Worm (Caenorhabditis elegans) whole organism, L3 larva: Measurements from ENCODE around the gene math-10.

Experiments used
- ZK546.5 ChIP-seq: sonication (generic microtip); optimal IDR thresholded peaks from 2 replicates; lab custom pipeline; 2017; ENCODE audit warnings: missing biosample characterization, missing genetic modification characterization
- ama-1 ChIP-seq: fragments of 150-350 bp; optimal IDR thresholded peaks from 2 replicates; lab custom pipeline; 2018
- ceh-16 ChIP-seq: sonication (generic microtip); optimal IDR thresholded peaks from 2 replicates; lab custom pipeline; 2017; ENCODE audit warnings: missing biosample characterization, missing genetic modification characterization
- ceh-28 ChIP-seq: fragments of 150-350 bp; optimal IDR thresholded peaks from 2 replicates; lab custom pipeline; 2014; ENCODE audit warnings: missing biosample characterization, missing genetic modification reagents, missing genetic modification characterization
- ceh-82 ChIP-seq: fragments of 150-350 bp; optimal IDR thresholded peaks from 2 replicates; lab custom pipeline; 2014; ENCODE audit warnings: missing biosample characterization, missing genetic modification characterization
- ceh-9 ChIP-seq: sonication (generic microtip); optimal IDR thresholded peaks from 2 replicates; lab custom pipeline; 2018; ENCODE audit warnings: missing biosample characterization, missing genetic modification characterization
- daf-12 ChIP-seq: fragments of 150-350 bp; optimal IDR thresholded peaks from 2 replicates; lab custom pipeline; 2014; ENCODE audit warnings: missing biosample characterization, missing genetic modification reagents, missing genetic modification characterization
- egl-27 ChIP-seq: sonication (generic microtip); optimal IDR thresholded peaks from 4 replicates; lab custom pipeline; 2017; ENCODE audit warnings: missing biosample characterization, missing genetic modification reagents, missing genetic modification characterization
- elt-1 ChIP-seq: fragments of 150-350 bp; optimal IDR thresholded peaks from 2 replicates; lab custom pipeline; 2014; ENCODE audit warnings: missing biosample characterization, missing genetic modification characterization
- elt-2 ChIP-seq: sonication (generic microtip); optimal IDR thresholded peaks from 2 replicates; lab custom pipeline; 2016; ENCODE audit warnings: missing genetic modification reagents, mild to moderate bottlenecking, missing genetic modification characterization, missing compliant biosample characterization
- elt-3 ChIP-seq, 3 experiments: fragments of 150-350 bp in 1 of 3; sonication (generic microtip) in 2 of 3; optimal IDR thresholded peaks; 2 replicates in 2 of 3; 4 replicates in 1 of 3; lab custom pipeline; 2014 to 2017; ENCODE audit warnings: missing biosample characterization in 3 of 3, missing genetic modification characterization in 3 of 3
- fos-1 ChIP-seq: fragments of 150-350 bp; optimal IDR thresholded peaks from 2 replicates; lab custom pipeline; 2014; ENCODE audit warnings: missing biosample characterization, missing genetic modification characterization
- hmg-11 ChIP-seq: sonication (generic microtip); optimal IDR thresholded peaks from 2 replicates; lab custom pipeline; 2016; ENCODE audit warnings: missing genetic modification characterization, missing compliant biosample characterization
- jun-1 ChIP-seq: fragments of 150-350 bp; optimal IDR thresholded peaks from 2 replicates; lab custom pipeline; 2014; ENCODE audit warnings: missing biosample characterization, missing genetic modification reagents, missing genetic modification characterization
- lin-15B ChIP-seq: fragments of 150-350 bp; optimal IDR thresholded peaks from 2 replicates; lab custom pipeline; 2014; ENCODE audit warnings: missing biosample characterization, missing genetic modification characterization
- lsy-12 ChIP-seq: sonication (generic microtip); optimal IDR thresholded peaks from 2 replicates; lab custom pipeline; 2016; ENCODE audit warnings: mild to moderate bottlenecking, missing genetic modification characterization, missing compliant biosample characterization
- mml-1 ChIP-seq: fragments of 150-350 bp; sonication (generic microtip); optimal IDR thresholded peaks from 3 replicates; lab custom pipeline; 2014; ENCODE audit warnings: missing biosample characterization, missing genetic modification characterization
- nfya-1 ChIP-seq: sonication (generic microtip); optimal IDR thresholded peaks from 2 replicates; lab custom pipeline; 2017; ENCODE audit warnings: missing genetic modification characterization, mild to moderate bottlenecking, missing compliant biosample characterization, antibody characterized with exemption, moderate library complexity; ENCODE audit not compliant: insufficient read depth
- nhr-12 ChIP-seq: fragments of 150-350 bp; optimal IDR thresholded peaks from 2 replicates; lab custom pipeline; 2014; ENCODE audit warnings: missing biosample characterization, missing genetic modification characterization
- nhr-23 ChIP-seq: fragments of 150-350 bp; optimal IDR thresholded peaks from 2 replicates; lab custom pipeline; 2014; ENCODE audit warnings: missing biosample characterization, missing genetic modification reagents, missing genetic modification characterization
- nhr-237 ChIP-seq: fragments of 150-350 bp; optimal IDR thresholded peaks from 2 replicates; lab custom pipeline; 2014; ENCODE audit warnings: missing biosample characterization, missing genetic modification characterization
- nhr-28 ChIP-seq: fragments of 150-350 bp; optimal IDR thresholded peaks from 2 replicates; lab custom pipeline; 2014; ENCODE audit warnings: missing biosample characterization, missing genetic modification characterization
- nhr-43 ChIP-seq: sonication (generic microtip); optimal IDR thresholded peaks from 2 replicates; lab custom pipeline; 2016; ENCODE audit warnings: mild to moderate bottlenecking, missing genetic modification characterization, missing compliant biosample characterization; ENCODE audit not compliant: poor library complexity, severe bottlenecking
- nhr-67 ChIP-seq: fragments of 150-350 bp; optimal IDR thresholded peaks from 2 replicates; lab custom pipeline; 2014; ENCODE audit warnings: missing biosample characterization, missing genetic modification characterization
- pha-4 ChIP-seq: fragments of 150-350 bp; optimal IDR thresholded peaks from 2 replicates; lab custom pipeline; 2014; ENCODE audit warnings: missing biosample characterization, missing genetic modification reagents, missing genetic modification characterization
- pqm-1 ChIP-seq: fragments of 150-350 bp; optimal IDR thresholded peaks from 2 replicates; lab custom pipeline; 2017; ENCODE audit warnings: missing biosample characterization, missing genetic modification characterization, inconsistent platforms
- sea-2 ChIP-seq: fragments of 150-350 bp; sonication (generic microtip); optimal IDR thresholded peaks from 4 replicates; lab custom pipeline; 2014; ENCODE audit warnings: missing biosample characterization, missing genetic modification reagents, missing genetic modification characterization
- skn-1 ChIP-seq: fragments of 150-350 bp; optimal IDR thresholded peaks from 2 replicates; lab custom pipeline; 2014; ENCODE audit warnings: missing biosample characterization, missing genetic modification characterization
- tbx-2 ChIP-seq: sonication (generic microtip); optimal IDR thresholded peaks from 2 replicates; lab custom pipeline; 2016; ENCODE audit warnings: mild to moderate bottlenecking, missing genetic modification characterization, missing compliant biosample characterization
- unc-39 ChIP-seq: sonication (generic microtip); optimal IDR thresholded peaks from 4 replicates; lab custom pipeline; 2017; ENCODE audit warnings: missing biosample characterization, missing genetic modification characterization
- unc-62 ChIP-seq: fragments of 150-350 bp; sonication (generic microtip); optimal IDR thresholded peaks from 4 replicates; lab custom pipeline; 2014; ENCODE audit warnings: missing biosample characterization, missing genetic modification reagents, missing genetic modification characterization
- zag-1 ChIP-seq: fragments of 150-350 bp; optimal IDR thresholded peaks from 2 replicates; lab custom pipeline; 2014; ENCODE audit warnings: missing biosample characterization, missing genetic modification characterization
- ztf-11 ChIP-seq: fragments of 150-350 bp; optimal IDR thresholded peaks from 2 replicates; lab custom pipeline; 2014; ENCODE audit warnings: missing biosample characterization, missing genetic modification characterization

math-10 gene

ce11 chrII:1844552-1844951 is 26.8 kb upstream of the math-10 start:
- TF ChIP-seq skn-1 (tag; lab: Kevin White, UChicago) (no peak), nfya-1 (peak; percentile 22)
- TF ChIP-seq, all 47 proteins: peak for 1

- TF ChIP-seq sea-2 (GFP tag; lab: Kevin White, UChicago) (no peak), nhr-12 (no peak), unc-39 (tag; lab: Kevin White, UChicago) (no peak), elt-3 (tag; optimal IDR thresholded peaks at IDR 0.05; lab: Kevin White, UChicago) (no peak), ceh-16 (no peak), ama-1 (lab: Kevin White, UChicago) (no peak), hmg-11 (tag; lab: Kevin White, UChicago) (no peak), mml-1 (tag; lab: Kevin White, UChicago) (no peak), tbx-2 (tag; lab: Kevin White, UChicago) (no peak), zag-1 (tag; lab: Kevin White, UChicago) (no peak), nhr-23 (tag; lab: Kevin White, UChicago) (no peak), skn-1 (tag; lab: Kevin White, UChicago) (no peak), ceh-9 (tag; lab: Kevin White, UChicago) (no peak)
Measured at ce11 chrII:1848109-1848508, 23.2 kb upstream of the math-10 start, which contains the start of gene fbxb-97. Gene fbxb-97 (minus strand): TSS chrII:1848161.

DNA sequence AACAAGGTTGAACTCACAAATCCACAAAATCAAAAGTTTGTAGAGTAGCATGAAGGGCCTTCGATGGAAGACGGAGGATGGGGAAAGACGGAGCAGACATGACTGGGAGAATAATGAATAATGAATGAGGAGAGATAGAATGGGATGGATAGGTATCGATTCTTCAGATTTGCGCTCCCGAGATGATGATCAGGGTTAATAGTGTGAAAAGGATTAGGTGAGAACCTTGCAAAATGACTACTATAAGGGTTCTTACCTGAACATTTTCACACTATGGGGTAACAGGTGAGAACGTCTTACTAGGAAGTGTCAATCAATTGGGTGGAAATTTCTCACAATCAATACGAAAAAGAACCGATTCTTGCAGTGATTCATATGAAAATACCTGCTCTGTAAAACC is 21.0 kb upstream of the math-10 start, which contains the start of gene fbxb-96:
fbxb-96 (minus strand) TSS at position 101 of the 400 bp plus-strand sequence.
- TF ChIP-seq nhr-28 (tag; lab: Kevin White, UChicago) (no peak), ama-1 (lab: Kevin White, UChicago) (no peak), unc-39 (tag; lab: Kevin White, UChicago) (no peak), mml-1 (tag; lab: Kevin White, UChicago) (no peak), unc-62 (GFP tag; lab: Kevin White, UChicago) (no peak), egl-27 (tag; lab: Kevin White, UChicago) (no peak), lsy-12 (tag; lab: Kevin White, UChicago) (no peak), elt-1 (tag; lab: Kevin White, UChicago) (no peak), ztf-11 (tag; lab: Kevin White, UChicago) (no peak), ceh-28 (tag; lab: Kevin White, UChicago) (no peak), nhr-43 (tag; lab: Kevin White, UChicago) (no peak), pha-4 (tag; lab: Kevin White, UChicago) (no peak), nhr-237 (tag; lab: Kevin White, UChicago) (no peak), daf-12 (tag; lab: Kevin White, UChicago) (no peak), nhr-23 (tag; lab: Kevin White, UChicago) (no peak), ceh-82 (tag; lab: Kevin White, UChicago) (no peak), lin-15B (tag; lab: Kevin White, UChicago) (no peak)

- TF ChIP-seq zag-1 (tag; lab: Kevin White, UChicago), result no peak
- no peak for TF ChIP-seq ceh-28 (tag; lab: Kevin White, UChicago)
- TF ChIP-seq nhr-43 (tag; lab: Kevin White, UChicago), result peak; percentile 64
- no peak for TF ChIP-seq ceh-16
- TF ChIP-seq elt-3 (tag; optimal IDR thresholded peaks at IDR 0.05; lab: Kevin White, UChicago), result peak in 1 of 3 experiments; percentile 28
- TF ChIP-seq elt-2 (tag; lab: Kevin White, UChicago), result peak; percentile 51
Measured at ce11 chrII:1850840-1851294, 20.5 kb upstream of the math-10 start, which contains the start of gene C52E2.3. Gene C52E2.3 (plus strand): TSS chrII:1851244.

DNA sequence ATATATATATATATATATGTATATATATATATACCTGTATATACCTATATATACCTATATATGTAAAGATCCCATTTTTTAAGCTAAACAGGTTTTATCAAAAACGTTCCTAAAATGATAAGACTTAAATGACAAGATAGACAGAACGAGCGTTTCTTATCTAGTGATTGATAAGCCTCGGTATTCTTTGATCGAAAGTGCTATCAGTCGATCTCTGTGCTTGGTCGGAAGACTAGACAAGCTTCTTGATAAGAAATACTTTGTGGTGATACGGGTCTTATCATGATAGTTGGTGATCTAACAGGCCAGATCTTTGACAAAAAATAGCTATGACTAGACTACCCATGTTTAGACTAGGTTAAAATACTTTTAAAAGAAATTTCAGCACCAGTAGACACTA is 19.6 kb upstream of the math-10 start:
- TF ChIP-seq ZK546.5 (tag; lab: Kevin White, UChicago), result no peak
- TF ChIP-seq elt-3 (tag; optimal IDR thresholded peaks at IDR 0.05; lab: Kevin White, UChicago), result no peak
- TF ChIP-seq pha-4 (tag; lab: Kevin White, UChicago), result peak; percentile 52
- TF ChIP-seq pqm-1 (tag; lab: Kevin White, UChicago), result peak; percentile 99
- TF ChIP-seq fos-1 (tag; lab: Kevin White, UChicago), result no peak
- no peak for TF ChIP-seq ama-1 (lab: Kevin White, UChicago)
- no peak for TF ChIP-seq nhr-67 (tag; lab: Kevin White, UChicago)
- TF ChIP-seq jun-1 (tag; lab: Kevin White, UChicago), result peak; percentile 96
- TF ChIP-seq elt-2 (tag; lab: Kevin White, UChicago), result peak; percentile 100
- TF ChIP-seq egl-27 (tag; lab: Kevin White, UChicago), result peak; percentile 44
- peak; percentile 85 for TF ChIP-seq nhr-43 (tag; lab: Kevin White, UChicago)
- no peak for TF ChIP-seq daf-12 (tag; lab: Kevin White, UChicago)
